Fruit fly (Drosophila melanogaster) whole organism, prepupa: ENCODE data around the gene CG14634.

Experiments
- CG16779 ChIP-seq: fragments of 200-800 bp; sonication (Bioruptor generic); optimal IDR thresholded peaks from 3 replicates; lab custom pipeline; 2017; ENCODE audit warnings: missing biosample characterization, mild to moderate bottlenecking, missing genetic modification characterization
- CG6792 ChIP-seq: fragments of 200-800 bp; sonication (Bioruptor generic); optimal IDR thresholded peaks from 3 replicates; lab custom pipeline; 2016; ENCODE audit warnings: missing biosample characterization, missing genetic modification characterization
- Eip78C ChIP-seq: fragments of 200-800 bp; sonication (Bioruptor generic); peaks from one replicate; lab custom pipeline; 2016; ENCODE audit warnings: missing biosample characterization, missing genetic modification characterization
- Lpt ChIP-seq: fragments of 200-800 bp; sonication (Bioruptor generic); optimal IDR thresholded peaks from 3 replicates; lab custom pipeline; 2016; ENCODE audit warnings: missing biosample characterization, missing genetic modification characterization
- Sox15 ChIP-seq: fragments of 200-800 bp; sonication (Bioruptor generic); optimal IDR thresholded peaks from 3 replicates; lab custom pipeline; 2016; ENCODE audit warnings: missing biosample characterization, missing genetic modification characterization
- vri ChIP-seq: fragments of 200-800 bp; sonication (Bioruptor generic); optimal IDR thresholded peaks from 3 replicates; lab custom pipeline; 2016; ENCODE audit warnings: missing biosample characterization, mild to moderate bottlenecking, missing genetic modification characterization

- TF ChIP-seq vri: no peak
- TF ChIP-seq Eip78C (GFP tag; lab: Kevin White, UChicago): peak; percentile 10
- no peak for TF ChIP-seq Sox15 (GFP tag; lab: Kevin White, UChicago)
- TF ChIP-seq CG16779 (tag; lab: Kevin White, UChicago): no peak
- TF ChIP-seq Lpt (GFP tag; lab: Kevin White, UChicago): no peak
- TF ChIP-seq CG6792 (GFP tag; lab: Kevin White, UChicago): no peak
Measured at dm6 chrX:843489-843888, 18.9 kb upstream of the CG14634 start.
